Fruit fly (Drosophila melanogaster): ENCODE results near the gene emc.

DNA sequence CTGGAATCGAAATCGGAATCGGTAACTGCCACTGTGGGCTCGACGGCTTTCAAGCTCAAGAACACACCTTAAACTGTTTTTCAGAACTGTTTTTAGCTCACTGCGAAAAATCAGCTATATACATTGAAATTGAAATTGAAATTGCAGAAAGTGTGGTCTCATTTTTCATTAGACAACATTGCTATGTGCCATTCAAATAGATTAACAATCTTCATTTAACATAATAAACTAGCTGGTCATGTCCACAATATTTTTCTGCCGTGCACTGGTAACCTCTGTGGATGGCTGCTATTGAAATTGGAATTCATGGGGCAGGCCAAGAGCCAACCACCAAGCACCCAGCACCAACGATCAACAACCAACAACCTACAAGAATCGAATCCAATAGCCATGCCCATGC, 13.3 kb upstream of the emc start:
- TF ChIP-seq CG2129 (GFP tag; IDR thresholded peaks at IDR 0.05; ENCODE audit: partially characterized antibody), result no peak
- TF ChIP-seq CG31365 (tag; optimal IDR thresholded peaks at IDR 0.05), result no peak
- TF ChIP-seq CG1024 (GFP tag; IDR thresholded peaks at IDR 0.05), result no peak
- no peak for TF ChIP-seq pan (optimal IDR thresholded peaks at IDR 0.05)
- TF ChIP-seq pan (GFP tag; optimal IDR thresholded peaks at IDR 0.05 in 1 of 2, IDR thresholded peaks at IDR 0.05 in 1 of 2), result no peak
- TF ChIP-seq Dad (GFP tag; optimal IDR thresholded peaks at IDR 0.05), result no peak
